Fruit fly (Drosophila melanogaster) whole organism, embryonic: ENCODE results near the gene prd.

Experiments
- CG12155 ChIP-seq: fragments of 200-800 bp; sonication (Bioruptor generic); optimal IDR thresholded peaks from 3 replicates; lab custom pipeline; 2016; ENCODE audit warnings: missing biosample characterization, missing genetic modification characterization
- CG12391 ChIP-seq: fragments of 200-800 bp; sonication (Bioruptor generic); optimal IDR thresholded peaks from 3 replicates; lab custom pipeline; 2018; ENCODE audit warnings: missing biosample characterization, mild to moderate bottlenecking, missing genetic modification characterization, moderate library complexity
- CG13123 ChIP-seq: fragments of 200-800 bp; sonication (Bioruptor generic); optimal IDR thresholded peaks from 2 replicates; lab custom pipeline; 2016; ENCODE audit warnings: missing biosample characterization, missing genetic modification characterization
- CG13624 ChIP-seq: fragments of 200-800 bp; sonication (Bioruptor generic); optimal IDR thresholded peaks from 2 replicates; lab custom pipeline; 2016; ENCODE audit warnings: missing biosample characterization, missing genetic modification characterization
- CG14710 ChIP-seq: fragments of 200-800 bp; sonication (Bioruptor generic); optimal IDR thresholded peaks from 3 replicates; lab custom pipeline; 2019; ENCODE audit warnings: missing biosample characterization, mild to moderate bottlenecking, missing genetic modification characterization, moderate library complexity
- CG14965 ChIP-seq: fragments of 200-800 bp; sonication (Bioruptor generic); optimal IDR thresholded peaks from 2 replicates; lab custom pipeline; 2016; ENCODE audit warnings: missing biosample characterization, missing genetic modification characterization, borderline replicate concordance
- CG1603 ChIP-seq: fragments of 200-800 bp; sonication (Bioruptor generic); optimal IDR thresholded peaks from 2 replicates; lab custom pipeline; 2019; ENCODE audit warnings: missing biosample characterization, mild to moderate bottlenecking, missing genetic modification characterization, moderate library complexity
- CG17912 ChIP-seq: fragments of 200-800 bp; sonication (Bioruptor generic); optimal IDR thresholded peaks from 2 replicates; lab custom pipeline; 2018; ENCODE audit warnings: missing biosample characterization, mild to moderate bottlenecking, missing genetic modification characterization
- CG1832 ChIP-seq: fragments of 200-800 bp; sonication (Bioruptor generic); optimal IDR thresholded peaks from 2 replicates; lab custom pipeline; 2017; ENCODE audit warnings: missing biosample characterization, mild to moderate bottlenecking, missing genetic modification characterization, inconsistent platforms
- CG2116 ChIP-seq: fragments of 200-800 bp; sonication (Bioruptor generic); optimal IDR thresholded peaks from 3 replicates; lab custom pipeline; 2018; ENCODE audit warnings: missing biosample characterization, mild to moderate bottlenecking, missing genetic modification characterization
- CG2129 ChIP-seq: fragments of 200-800 bp; sonication (Bioruptor generic); IDR thresholded peaks from 2 replicates; pipeline ENCODE4 v1.3.6; 2022; ENCODE audit warnings: missing biosample characterization, missing genetic modification characterization; ENCODE audit not compliant: partially characterized antibody
- CG31365 ChIP-seq: fragments of 200-800 bp; sonication (Bioruptor generic); optimal IDR thresholded peaks from 2 replicates; lab custom pipeline; 2018; ENCODE audit warnings: missing biosample characterization, mild to moderate bottlenecking, missing genetic modification characterization
- CG31388 ChIP-seq: fragments of 200-800 bp; sonication (Bioruptor generic); optimal IDR thresholded peaks from 2 replicates; lab custom pipeline; 2016; ENCODE audit warnings: missing biosample characterization, missing genetic modification characterization
- CG3407 ChIP-seq: fragments of 200-800 bp; sonication (Bioruptor generic); optimal IDR thresholded peaks from 2 replicates; lab custom pipeline; 2018; ENCODE audit warnings: missing biosample characterization, mild to moderate bottlenecking, missing genetic modification characterization
- CG3726 ChIP-seq: fragments of 200-800 bp; sonication (Bioruptor generic); IDR thresholded peaks from 3 replicates; pipeline ENCODE4, ENCODE4 v1.3.6; 2022; ENCODE audit warnings: missing biosample characterization, missing genetic modification characterization
- CG43689 ChIP-seq: fragments of 200-800 bp; sonication (Bioruptor generic); IDR thresholded peaks from 2 replicates; pipeline ENCODE4 v1.3.6; 2022; ENCODE audit warnings: missing biosample characterization, missing genetic modification characterization
- CG4424 ChIP-seq: fragments of 200-800 bp; sonication (Bioruptor generic); optimal IDR thresholded peaks from 3 replicates; lab custom pipeline; 2016; ENCODE audit warnings: missing biosample characterization, missing genetic modification characterization
- CG4617 ChIP-seq: fragments of 200-800 bp; sonication (Bioruptor generic); optimal IDR thresholded peaks from 3 replicates; lab custom pipeline; 2016; ENCODE audit warnings: missing biosample characterization, missing genetic modification characterization, borderline replicate concordance
- CG7372 ChIP-seq: fragments of 200-800 bp; sonication (Bioruptor generic); IDR thresholded peaks from 2 replicates; pipeline ENCODE4 v1.3.6; 2022; ENCODE audit warnings: missing biosample characterization, missing genetic modification characterization
- CG7786 ChIP-seq: fragments of 200-800 bp; sonication (Bioruptor generic); optimal IDR thresholded peaks from 2 replicates; lab custom pipeline; 2016; ENCODE audit warnings: missing biosample characterization, missing genetic modification characterization
- CG7839 ChIP-seq: fragments of 200-800 bp; sonication (Bioruptor generic); optimal IDR thresholded peaks from 3 replicates; lab custom pipeline; 2018; ENCODE audit warnings: missing biosample characterization, mild to moderate bottlenecking, missing genetic modification characterization, moderate library complexity
- Deaf1 ChIP-seq: fragments of 200-800 bp; optimal IDR thresholded peaks from 3 replicates; lab custom pipeline; 2019; ENCODE audit warnings: missing biosample characterization, mild to moderate bottlenecking, missing genetic modification characterization, moderate library complexity
- E2f1 ChIP-seq: fragments of 200-800 bp; sonication (Bioruptor generic); IDR thresholded peaks from 2 replicates; pipeline ENCODE4 v1.3.6; 2022; ENCODE audit warnings: missing biosample characterization, missing genetic modification characterization
- Ets97D ChIP-seq: fragments of 200-800 bp; sonication (Bioruptor generic); optimal IDR thresholded peaks from 3 replicates; lab custom pipeline; 2016; ENCODE audit warnings: missing biosample characterization, missing genetic modification characterization
- HLHmδ ChIP-seq: fragments of 200-800 bp; sonication (Bioruptor generic); optimal IDR thresholded peaks from 2 replicates; lab custom pipeline; 2018; ENCODE audit warnings: missing biosample characterization, mild to moderate bottlenecking, missing genetic modification characterization, moderate library complexity
- Hey ChIP-seq: fragments of 200-800 bp; sonication (Bioruptor generic); optimal IDR thresholded peaks from 3 replicates; lab custom pipeline; 2018; ENCODE audit warnings: missing biosample characterization, mild to moderate bottlenecking, missing genetic modification characterization
- Hmr ChIP-seq: fragments of 200-800 bp; sonication (Bioruptor generic); optimal IDR thresholded peaks from 3 replicates; lab custom pipeline; 2017; ENCODE audit warnings: mild to moderate bottlenecking, missing biosample characterization, missing genetic modification reagents, missing genetic modification characterization
- Hr39 ChIP-seq: fragments of >200 bp; optimal IDR thresholded peaks from 2 replicates; lab custom pipeline; 2017
- Mrtf ChIP-seq: fragments of 200-800 bp; sonication (Bioruptor generic); IDR thresholded peaks from 3 replicates; pipeline ENCODE4 v1.3.6; 2022; ENCODE audit warnings: missing biosample characterization, missing genetic modification characterization
- Opbp ChIP-seq: fragments of 200-800 bp; sonication (Bioruptor generic); IDR thresholded peaks from 3 replicates; pipeline ENCODE4 v1.3.6; 2022; ENCODE audit warnings: missing biosample characterization, missing genetic modification characterization; ENCODE audit not compliant: partially characterized antibody
- Trl ChIP-seq, 3 experiments: fragments of >200 bp in 2 of 3; fragments of 200-800 bp in 1 of 3; sonication (Bioruptor generic) in 1 of 3; optimal IDR thresholded peaks; 2 replicates in 1 of 3; 3 replicates in 2 of 3; lab custom pipeline; 2016 to 2017; ENCODE audit warnings: missing biosample characterization in 1 of 3, missing genetic modification characterization in 1 of 3
- Usf ChIP-seq: fragments of 200-800 bp; sonication (Bioruptor generic); optimal IDR thresholded peaks from 2 replicates; lab custom pipeline; 2017; ENCODE audit warnings: missing genotype, missing biosample characterization, missing genetic modification characterization
- Vsx1 ChIP-seq: fragments of 200-800 bp; sonication (Bioruptor generic); optimal IDR thresholded peaks from 2 replicates; lab custom pipeline; 2017; ENCODE audit warnings: missing biosample characterization, mild to moderate bottlenecking, missing genetic modification characterization, missing genetic modification reagents
- bowl ChIP-seq: fragments of 200-800 bp; sonication (Bioruptor generic); IDR thresholded peaks from 2 replicates; pipeline ENCODE4 v1.3.6; 2022; ENCODE audit warnings: missing biosample characterization, missing genetic modification characterization
- dan ChIP-seq: fragments of 200-800 bp; sonication (Bioruptor generic); IDR thresholded peaks from 2 replicates; pipeline ENCODE4 v1.3.6; 2022; ENCODE audit warnings: missing biosample characterization, missing genetic modification characterization
- ewg ChIP-seq: fragments of 200-800 bp; sonication (Bioruptor generic); optimal IDR thresholded peaks from 3 replicates; lab custom pipeline; 2017; ENCODE audit warnings: mild to moderate bottlenecking, missing biosample characterization, missing genetic modification reagents, missing genetic modification characterization
- her ChIP-seq: fragments of 200-800 bp; sonication (Bioruptor generic); optimal IDR thresholded peaks from 2 replicates; lab custom pipeline; 2016; ENCODE audit warnings: missing biosample characterization, missing genetic modification characterization
- kah ChIP-seq: fragments of 200-800 bp; sonication (Bioruptor generic); optimal IDR thresholded peaks from 2 replicates; lab custom pipeline; 2018; ENCODE audit warnings: missing biosample characterization, mild to moderate bottlenecking, missing genetic modification characterization
- lola ChIP-seq, 3 experiments: fragments of >200 bp in 2 of 3; fragments of 200-800 bp in 1 of 3; sonication (Bioruptor generic) in 1 of 3; optimal IDR thresholded peaks; 2 replicates each; lab custom pipeline; 2017 to 2019; ENCODE audit warnings: missing biosample characterization in 3 of 3, missing genetic modification characterization in 3 of 3, mild to moderate bottlenecking in 1 of 3, moderate library complexity in 1 of 3
- nerfin-2 ChIP-seq: fragments of 200-800 bp; sonication (Bioruptor generic); IDR thresholded peaks from 2 replicates; pipeline ENCODE4 v1.3.6; 2022; ENCODE audit warnings: missing biosample characterization, missing genetic modification characterization; ENCODE audit not compliant: partially characterized antibody
- pros ChIP-seq: fragments of 200-800 bp; sonication (Bioruptor generic); optimal IDR thresholded peaks from 3 replicates; lab custom pipeline; 2019; ENCODE audit warnings: missing biosample characterization, mild to moderate bottlenecking, missing genetic modification characterization, moderate library complexity
- rib ChIP-seq: fragments of 200-800 bp; sonication (Bioruptor generic); IDR thresholded peaks from 2 replicates; pipeline ENCODE4 v1.3.6; 2022; ENCODE audit warnings: missing biosample characterization, missing genetic modification characterization
- scrt ChIP-seq: fragments of 200-800 bp; sonication (Bioruptor generic); optimal IDR thresholded peaks from 2 replicates; lab custom pipeline; 2018; ENCODE audit warnings: missing biosample characterization, mild to moderate bottlenecking, missing genetic modification characterization, moderate library complexity
- sens ChIP-seq: fragments of 200-800 bp; sonication (Bioruptor generic); peaks from one replicate; lab custom pipeline; 2016; ENCODE audit warnings: missing biosample characterization, missing genetic modification characterization
- tap ChIP-seq: fragments of 200-800 bp; optimal IDR thresholded peaks from 3 replicates; lab custom pipeline; 2019; ENCODE audit warnings: missing biosample characterization, mild to moderate bottlenecking, missing genetic modification characterization, moderate library complexity
- unpg ChIP-seq: fragments of 200-800 bp; sonication (Bioruptor generic); optimal IDR thresholded peaks from 3 replicates; lab custom pipeline; 2018; ENCODE audit warnings: missing biosample characterization, mild to moderate bottlenecking, missing genetic modification characterization, moderate library complexity
- vfl ChIP-seq: fragments of 200-800 bp; sonication (Bioruptor generic); optimal IDR thresholded peaks from 2 replicates; lab custom pipeline; 2016; ENCODE audit warnings: missing biosample characterization, missing genetic modification characterization
- vnd ChIP-seq: fragments of 200-800 bp; sonication (Bioruptor generic); IDR thresholded peaks from 3 replicates; pipeline ENCODE4 v1.3.6; 2022; ENCODE audit warnings: missing biosample characterization, missing genetic modification characterization; ENCODE audit not compliant: partially characterized antibody

Gene prd

dm6 chr2L:12044613-12045350 is 40.8 kb downstream of the prd start, which contains the start of gene CG6785 (continued):
- TF ChIP-seq Ets97D (GFP tag; lab: Kevin White, UChicago) (peak; percentile 65), CG3407 (GFP tag; lab: Kevin White, UChicago) (peak; percentile 93), Hey (tag; lab: Kevin White, UChicago) (peak; percentile 86), dan (GFP tag; lab: Robert Waterston, UW) (no peak), Vsx1 (GFP tag; lab: Kevin White, UChicago) (peak; percentile 93), Hr39 (no peak), CG31365 (tag; lab: Kevin White, UChicago) (peak; percentile 85), CG17912 (GFP tag; lab: Kevin White, UChicago) (peak; percentile 96), CG2129 (no peak), nerfin-2 (GFP tag; lab: Robert Waterston, UW) (no peak), unpg (peak; percentile 81), lola (GFP tag; optimal IDR thresholded peaks at IDR 0.05; lab: Kevin White, UChicago) (peak in 1 of 3 experiments; percentile 58), CG7786 (peak; percentile 69), CG1603 (tag; lab: Kevin White, UChicago) (peak; percentile 83), CG14710 (tag; lab: Kevin White, UChicago) (peak; percentile 73), bowl (GFP tag; lab: Robert Waterston, UW) (no peak), ewg (GFP tag; lab: Kevin White, UChicago) (peak; percentile 79), Hmr (GFP tag; lab: Kevin White, UChicago) (peak; percentile 90), Opbp (GFP tag; lab: Robert Waterston, UW) (no peak), CG7372 (GFP tag; lab: Robert Waterston, UW) (no peak), CG7839 (tag; lab: Kevin White, UChicago) (peak; percentile 64), CG2116 (GFP tag; lab: Kevin White, UChicago) (peak; percentile 79), CG31388 (no peak), CG4424 (GFP tag; lab: Kevin White, UChicago) (peak; percentile 67), CG43689 (no peak), scrt (peak; percentile 74), vnd (GFP tag; lab: Robert Waterston, UW) (no peak), kah (GFP tag; lab: Kevin White, UChicago) (peak; percentile 97), CG12391 (tag; lab: Kevin White, UChicago) (peak; percentile 72), CG4617 (GFP tag; lab: Kevin White, UChicago) (peak; percentile 49), pros (GFP tag; lab: Kevin White, UChicago) (no peak), Usf (GFP tag; lab: Kevin White, UChicago) (no peak), CG12155 (peak; percentile 58), Mrtf (GFP tag; lab: Robert Waterston, UW) (no peak), Trl (optimal IDR thresholded peaks at IDR 0.05; lab: Kevin White, UChicago) (peak; percentile 83 to 97), Trl (GFP tag; optimal IDR thresholded peaks at IDR 0.05; lab: Kevin White, UChicago) (peak; percentile 94), rib (GFP tag; lab: Robert Waterston, UW) (no peak; the same call in 1 of the 2 replicates), CG1832 (GFP tag; lab: Kevin White, UChicago) (no peak), CG13123 (GFP tag; lab: Kevin White, UChicago) (peak; percentile 84), Deaf1 (tag; lab: Kevin White, UChicago) (peak; percentile 37), CG3726 (GFP tag; lab: Robert Waterston, UW) (no peak; the same call in 2 of the 3 replicates), CG14965 (peak; percentile 78), tap (tag; lab: Kevin White, UChicago) (peak; percentile 76), E2f1 (GFP tag; lab: Robert Waterston, UW) (no peak; the same call in 1 of the 2 replicates), sens (peak; percentile 99), vfl (peak; percentile 31), HLHmδ (GFP tag; lab: Kevin White, UChicago) (peak; percentile 71), her (peak; percentile 91), CG13624 (GFP tag; lab: Kevin White, UChicago) (peak; percentile 94)
